Fruit fly (Drosophila melanogaster) whole organism, embryonic: ENCODE results near the gene CG32087.

ENCODE experiments used
- Abd-B ChIP-seq: fragments of 200-800 bp; sonication (Bioruptor generic); optimal IDR thresholded peaks from 2 replicates; lab custom pipeline; 2018; ENCODE audit warnings: missing biosample characterization, mild to moderate bottlenecking, missing genetic modification characterization, moderate library complexity
- Ada2b ChIP-seq: fragments of 200-800 bp; sonication (Bioruptor generic); IDR thresholded peaks from 2 replicates; pipeline ENCODE4 v1.3.6; 2022; ENCODE audit warnings: missing biosample characterization, missing genetic modification characterization
- C15 ChIP-seq: fragments of 200-800 bp; sonication (Bioruptor generic); IDR thresholded peaks from 3 replicates; pipeline ENCODE4 v1.3.6; 2022; ENCODE audit warnings: missing biosample characterization, missing genetic modification characterization
- CG10565 ChIP-seq: fragments of 200-800 bp; sonication (Bioruptor generic); optimal IDR thresholded peaks from 3 replicates; lab custom pipeline; 2016; ENCODE audit warnings: missing biosample characterization, mild to moderate bottlenecking, missing genetic modification characterization
- CG11504 ChIP-seq: fragments of 200-800 bp; sonication (Bioruptor generic); optimal IDR thresholded peaks from 3 replicates; lab custom pipeline; 2019; ENCODE audit warnings: missing biosample characterization, mild to moderate bottlenecking, missing genetic modification characterization, moderate library complexity
- CG12219 ChIP-seq: fragments of 200-800 bp; sonication (Bioruptor generic); optimal IDR thresholded peaks from 3 replicates; lab custom pipeline; 2018; ENCODE audit warnings: missing biosample characterization, mild to moderate bottlenecking, missing genetic modification characterization
- CG12236 ChIP-seq: fragments of 200-800 bp; sonication (Bioruptor generic); optimal IDR thresholded peaks from 2 replicates; lab custom pipeline; 2016; ENCODE audit warnings: missing biosample characterization, missing genetic modification characterization
- CG12659 ChIP-seq: fragments of 200-800 bp; sonication (Bioruptor generic); optimal IDR thresholded peaks from 3 replicates; lab custom pipeline; 2017; ENCODE audit warnings: mild to moderate bottlenecking, missing biosample characterization, missing genetic modification reagents, missing genetic modification characterization
- CG12769 ChIP-seq: fragments of 200-800 bp; sonication (Bioruptor generic); optimal IDR thresholded peaks from 2 replicates; lab custom pipeline; 2019; ENCODE audit warnings: missing biosample characterization, mild to moderate bottlenecking, missing genetic modification characterization, moderate library complexity
- CG14050 ChIP-seq: fragments of 200-800 bp; sonication (Bioruptor generic); IDR thresholded peaks from 3 replicates; pipeline ENCODE4 v1.3.6; 2022; ENCODE audit warnings: missing biosample characterization, missing genetic modification characterization
- CG14441 ChIP-seq: fragments of 200-800 bp; sonication (Bioruptor generic); IDR thresholded peaks from 2 replicates; pipeline ENCODE4 v1.3.6; 2022; ENCODE audit warnings: missing biosample characterization, missing genetic modification characterization
- CG14667 ChIP-seq: fragments of 200-800 bp; sonication (Bioruptor generic); IDR thresholded peaks from 2 replicates; pipeline ENCODE4 v1.3.6; 2022; ENCODE audit warnings: missing biosample characterization, missing genetic modification characterization
- CG1602 ChIP-seq: fragments of 200-800 bp; sonication (Bioruptor generic); optimal IDR thresholded peaks from 3 replicates; lab custom pipeline; 2016; ENCODE audit warnings: missing biosample characterization, missing genetic modification characterization
- CG18262 ChIP-seq: fragments of 200-800 bp; optimal IDR thresholded peaks from 3 replicates; lab custom pipeline; 2019; ENCODE audit warnings: missing biosample characterization, mild to moderate bottlenecking, missing genetic modification characterization, moderate library complexity
- CG31388 ChIP-seq: fragments of 200-800 bp; sonication (Bioruptor generic); optimal IDR thresholded peaks from 2 replicates; lab custom pipeline; 2016; ENCODE audit warnings: missing biosample characterization, missing genetic modification characterization
- CG4730 ChIP-seq: fragments of 200-800 bp; sonication (Bioruptor generic); IDR thresholded peaks from 2 replicates; pipeline ENCODE4 v1.3.6; 2022; ENCODE audit warnings: missing biosample characterization, missing genetic modification characterization
- CG7928 ChIP-seq: fragments of 200-800 bp; sonication (Bioruptor generic); optimal IDR thresholded peaks from 2 replicates; lab custom pipeline; 2017; ENCODE audit warnings: missing biosample characterization, mild to moderate bottlenecking, missing genetic modification characterization
- CG8765 ChIP-seq: fragments of 200-800 bp; sonication (Bioruptor generic); IDR thresholded peaks from 2 replicates; pipeline ENCODE4 v1.3.6; 2022; ENCODE audit warnings: missing biosample characterization, missing genetic modification characterization
- CG9932 ChIP-seq: fragments of 200-800 bp; sonication (Bioruptor generic); IDR thresholded peaks from 2 replicates; pipeline ENCODE4 v1.3.6; 2022; ENCODE audit warnings: missing biosample characterization, missing genetic modification characterization
- Camta ChIP-seq: fragments of 200-800 bp; sonication (Bioruptor generic); optimal IDR thresholded peaks from 2 replicates; lab custom pipeline; 2016; ENCODE audit warnings: missing biosample characterization, missing genetic modification characterization
- D19A ChIP-seq: fragments of 200-800 bp; optimal IDR thresholded peaks from 3 replicates; lab custom pipeline; 2019; ENCODE audit warnings: missing biosample characterization, mild to moderate bottlenecking, missing genetic modification characterization, moderate library complexity
- D19B ChIP-seq: fragments of 200-800 bp; sonication (Bioruptor generic); optimal IDR thresholded peaks from 2 replicates; lab custom pipeline; 2017; ENCODE audit warnings: missing biosample characterization, mild to moderate bottlenecking, missing genetic modification characterization
- Doc3 ChIP-seq: fragments of 200-800 bp; sonication (Bioruptor generic); IDR thresholded peaks from 3 replicates; pipeline ENCODE4 v1.3.6; 2022; ENCODE audit warnings: missing biosample characterization, missing genetic modification characterization; ENCODE audit not compliant: partially characterized antibody
- Fer2 ChIP-seq: fragments of 200-800 bp; sonication (Bioruptor generic); optimal IDR thresholded peaks from 2 replicates; lab custom pipeline; 2018; ENCODE audit warnings: missing biosample characterization, mild to moderate bottlenecking, missing genetic modification characterization, moderate library complexity
- HHEX ChIP-seq: fragments of 200-800 bp; sonication (Bioruptor generic); optimal IDR thresholded peaks from 3 replicates; lab custom pipeline; 2017; ENCODE audit warnings: missing biosample characterization, mild to moderate bottlenecking, missing genetic modification characterization, missing genetic modification reagents
- Pdp1 ChIP-seq, 2 experiments: fragments of 200-800 bp; sonication (Bioruptor generic); optimal IDR thresholded peaks; 3 replicates each; lab custom pipeline; 2016; ENCODE audit warnings: missing biosample characterization in 2 of 2, missing genetic modification characterization in 2 of 2, mild to moderate bottlenecking in 1 of 2, moderate library complexity in 1 of 2
- Scr ChIP-seq: fragments of 200-800 bp; sonication (Bioruptor generic); IDR thresholded peaks from 2 replicates; pipeline ENCODE4 v1.3.6; 2022; ENCODE audit warnings: missing biosample characterization, missing genetic modification characterization; ENCODE audit not compliant: partially characterized antibody
- Sin3A ChIP-seq: fragments of >200 bp; optimal IDR thresholded peaks from 2 replicates; lab custom pipeline; 2018
- bowl ChIP-seq: fragments of 200-800 bp; sonication (Bioruptor generic); IDR thresholded peaks from 2 replicates; pipeline ENCODE4 v1.3.6; 2022; ENCODE audit warnings: missing biosample characterization, missing genetic modification characterization
- cg ChIP-seq: fragments of 200-800 bp; sonication (Bioruptor generic); optimal IDR thresholded peaks from 3 replicates; lab custom pipeline; 2019; ENCODE audit warnings: missing biosample characterization, mild to moderate bottlenecking, missing genetic modification characterization, moderate library complexity
- chinmo ChIP-seq: fragments of 200-800 bp; sonication (Bioruptor generic); IDR thresholded peaks from 4 replicates; pipeline ENCODE4 v1.3.6; 2022; ENCODE audit warnings: missing biosample characterization, missing genetic modification characterization; ENCODE audit not compliant: partially characterized antibody
- chm ChIP-seq: fragments of 200-800 bp; sonication (Bioruptor generic); IDR thresholded peaks from 2 replicates; pipeline ENCODE4 v1.3.6; 2022; ENCODE audit warnings: missing biosample characterization, missing genetic modification characterization
- gce ChIP-seq: fragments of 200-800 bp; sonication (Bioruptor generic); IDR thresholded peaks from 3 replicates; pipeline ENCODE4 v1.3.6; 2022; ENCODE audit warnings: missing biosample characterization, missing genetic modification characterization
- grau ChIP-seq: fragments of 200-800 bp; optimal IDR thresholded peaks from 3 replicates; lab custom pipeline; 2019; ENCODE audit warnings: missing biosample characterization, mild to moderate bottlenecking, missing genetic modification characterization, moderate library complexity
- ham ChIP-seq: fragments of 200-800 bp; sonication (Bioruptor generic); IDR thresholded peaks from 2 replicates; pipeline ENCODE4 v1.3.6; 2022; ENCODE audit warnings: missing biosample characterization, missing genetic modification characterization
- hbn ChIP-seq: fragments of 200-800 bp; sonication (Bioruptor generic); IDR thresholded peaks from 2 replicates; pipeline ENCODE4 v1.3.6; 2022; ENCODE audit warnings: missing biosample characterization, missing genetic modification characterization; ENCODE audit not compliant: partially characterized antibody
- hth ChIP-seq: fragments of >200 bp; optimal IDR thresholded peaks from 2 replicates; lab custom pipeline; 2017; ENCODE audit warnings: inconsistent platforms
- jigr1 ChIP-seq: fragments of 200-800 bp; sonication (Bioruptor generic); IDR thresholded peaks from 3 replicates; pipeline ENCODE4 v1.3.6; 2022; ENCODE audit warnings: missing biosample characterization, missing genetic modification characterization
- knrl ChIP-seq: fragments of 200-800 bp; sonication (Bioruptor generic); IDR thresholded peaks from 3 replicates; pipeline ENCODE4 v1.3.6; 2022; ENCODE audit warnings: missing biosample characterization, missing genetic modification characterization; ENCODE audit not compliant: partially characterized antibody
- lbe ChIP-seq: fragments of 200-800 bp; sonication (Bioruptor generic); optimal IDR thresholded peaks from 2 replicates; lab custom pipeline; 2016; ENCODE audit warnings: missing biosample characterization, mild to moderate bottlenecking, missing genetic modification characterization
- nau ChIP-seq: fragments of 200-800 bp; sonication (Bioruptor generic); optimal IDR thresholded peaks from 3 replicates; lab custom pipeline; 2017; ENCODE audit warnings: missing biosample characterization, mild to moderate bottlenecking, missing genetic modification characterization, missing genetic modification reagents
- nerfin-1 ChIP-seq: fragments of 200-800 bp; sonication (Bioruptor generic); optimal IDR thresholded peaks from 3 replicates; lab custom pipeline; 2019; ENCODE audit warnings: missing biosample characterization, mild to moderate bottlenecking, missing genetic modification characterization, moderate library complexity
- sc ChIP-seq, 3 experiments: fragments of >200 bp in 2 of 3; fragments of 200-800 bp in 1 of 3; sonication (Bioruptor generic) in 1 of 3; optimal IDR thresholded peaks; 2 replicates in 2 of 3; 3 replicates in 1 of 3; lab custom pipeline; 2017; ENCODE audit warnings: mild to moderate bottlenecking in 1 of 3, missing biosample characterization in 1 of 3, missing genetic modification characterization in 1 of 3, missing genetic modification reagents in 1 of 3
- schlank ChIP-seq: fragments of 200-800 bp; sonication (Bioruptor generic); optimal IDR thresholded peaks from 2 replicates; lab custom pipeline; 2018; ENCODE audit warnings: missing biosample characterization, mild to moderate bottlenecking, missing genetic modification characterization
- slbo ChIP-seq: fragments of 200-800 bp; sonication (Bioruptor generic); IDR thresholded peaks from 2 replicates; pipeline ENCODE4 v1.3.6; 2022; ENCODE audit warnings: missing biosample characterization, missing genetic modification characterization
- sna ChIP-seq: fragments of 200-800 bp; sonication (Bioruptor generic); IDR thresholded peaks from 2 replicates; pipeline ENCODE4 v1.3.6; 2022; ENCODE audit warnings: missing biosample characterization, missing genetic modification characterization; ENCODE audit not compliant: partially characterized antibody
- sr ChIP-seq: fragments of 200-800 bp; sonication (Bioruptor generic); IDR thresholded peaks from 3 replicates; pipeline ENCODE4 v1.3.6; 2022; ENCODE audit warnings: missing biosample characterization, missing genetic modification characterization
- ssp ChIP-seq: fragments of 200-800 bp; sonication (Bioruptor generic); IDR thresholded peaks from 2 replicates; pipeline ENCODE4 v1.3.6; 2022; ENCODE audit warnings: missing biosample characterization, missing genetic modification characterization
- toy ChIP-seq: fragments of 200-800 bp; sonication (Bioruptor generic); IDR thresholded peaks from 2 replicates; pipeline ENCODE4 v1.3.6; 2022; ENCODE audit warnings: missing biosample characterization, missing genetic modification characterization
- zen2 ChIP-seq: fragments of 200-800 bp; sonication (Bioruptor generic); IDR thresholded peaks from 3 replicates; pipeline ENCODE4 v1.3.6; 2022; ENCODE audit warnings: missing biosample characterization, missing genetic modification characterization; ENCODE audit not compliant: partially characterized antibody

CG32087 gene

dm6 chr3L:11707978-11708632 lies 23.8 kb upstream of the CG32087 start, which contains the start of gene CG11658 (continued):
- TF ChIP-seq sna (no peak), CG10565 (GFP tag; lab: Kevin White, UChicago) (no peak), Sin3A (lab: Kevin White, UChicago) (no peak), knrl (no peak), nerfin-1 (tag; lab: Kevin White, UChicago) (no peak), toy (no peak), CG8765 (GFP tag; lab: Robert Waterston, UW) (no peak), gce (GFP tag; lab: Robert Waterston, UW) (0 out of 3 replicates have a peak, but pooled peaks have one; percentile 40), Abd-B (no peak), CG4730 (no peak), grau (peak; percentile 73), Pdp1 (GFP tag; optimal IDR thresholded peaks at IDR 0.05; lab: Kevin White, UChicago) (no peak), jigr1 (GFP tag; lab: Robert Waterston, UW) (no peak), CG12659 (GFP tag; lab: Kevin White, UChicago) (peak; percentile 60), hbn (GFP tag; lab: Robert Waterston, UW) (peak; percentile 41; the same call in 1 of the 2 replicates), Scr (GFP tag; lab: Robert Waterston, UW) (no peak), ham (GFP tag; lab: Robert Waterston, UW) (no peak), Doc3 (peak; percentile 46; the same call in 1 of the 3 replicates), CG14441 (GFP tag; lab: Robert Waterston, UW) (no peak), HHEX (GFP tag; lab: Kevin White, UChicago) (no peak), CG31388 (GFP tag; lab: Kevin White, UChicago) (no peak), CG11504 (tag; lab: Kevin White, UChicago) (no peak), ssp (no peak), C15 (GFP tag; lab: Robert Waterston, UW) (no peak), Ada2b (GFP tag; lab: Robert Waterston, UW) (no peak), schlank (tag; lab: Kevin White, UChicago) (no peak), sr (GFP tag; lab: Robert Waterston, UW) (peak; percentile 49; the same call in 1 of the 3 replicates), D19A (tag; lab: Kevin White, UChicago) (no peak), nau (GFP tag; lab: Kevin White, UChicago) (peak; percentile 43), chinmo (GFP tag; lab: Robert Waterston, UW) (peak; percentile 93; the same call in 3 of the 4 replicates), CG12236 (GFP tag; lab: Kevin White, UChicago) (no peak), slbo (no peak), bowl (GFP tag; lab: Robert Waterston, UW) (no peak), CG12219 (GFP tag; lab: Kevin White, UChicago) (no peak), CG14667 (GFP tag; lab: Robert Waterston, UW) (no peak), lbe (no peak), CG12769 (peak; percentile 80), Camta (no peak), chm (peak; percentile 31), Fer2 (tag; lab: Kevin White, UChicago) (no peak), zen2 (GFP tag; lab: Robert Waterston, UW) (peak; percentile 40), CG14050 (no peak; the same call in 2 of the 3 replicates), CG7928 (GFP tag; lab: Kevin White, UChicago) (no peak), CG18262 (no peak), cg (GFP tag; lab: Kevin White, UChicago) (no peak), CG9932 (GFP tag; lab: Robert Waterston, UW) (no peak), CG1602 (no peak), D19B (GFP tag; lab: Kevin White, UChicago) (no peak), hth (no peak), sc (optimal IDR thresholded peaks at IDR 0.05; lab: Kevin White, UChicago) (no peak), sc (GFP tag; optimal IDR thresholded peaks at IDR 0.05; lab: Kevin White, UChicago) (no peak)
